Fruit fly (Drosophila melanogaster) whole organism, embryonic: ENCODE measurements around the gene CG13471.

Experiments used
- Asciz ChIP-seq: fragments of 200-800 bp; sonication (Bioruptor generic); optimal IDR thresholded peaks from 2 replicates; lab custom pipeline; 2017; ENCODE audit warnings: missing biosample characterization, mild to moderate bottlenecking, missing genetic modification characterization, missing genetic modification reagents
- Atf-2 ChIP-seq: fragments of 200-800 bp; sonication (Bioruptor generic); optimal IDR thresholded peaks from 2 replicates; lab custom pipeline; 2016; ENCODE audit warnings: missing biosample characterization, missing genetic modification characterization
- B-H1 ChIP-seq: fragments of 200-800 bp; sonication (Bioruptor generic); IDR thresholded peaks from 3 replicates; pipeline ENCODE4 v1.3.6; 2022; ENCODE audit warnings: missing biosample characterization, missing genetic modification characterization
- CG10209 ChIP-seq: fragments of 200-800 bp; sonication (Bioruptor generic); optimal IDR thresholded peaks from 3 replicates; lab custom pipeline; 2017; ENCODE audit warnings: missing biosample characterization, mild to moderate bottlenecking, missing genetic modification characterization, missing genetic modification reagents
- CG10462 ChIP-seq: fragments of 200-800 bp; sonication (Bioruptor generic); optimal IDR thresholded peaks from 2 replicates; lab custom pipeline; 2016; ENCODE audit warnings: missing biosample characterization, missing genetic modification characterization
- CG11696 ChIP-seq: fragments of 200-800 bp; sonication (Bioruptor generic); IDR thresholded peaks from 2 replicates; pipeline ENCODE4 v1.3.6; 2022; ENCODE audit warnings: missing biosample characterization, missing genetic modification characterization
- CG12299 ChIP-seq: fragments of 200-800 bp; sonication (Bioruptor generic); optimal IDR thresholded peaks from 2 replicates; lab custom pipeline; 2018; ENCODE audit warnings: missing biosample characterization, mild to moderate bottlenecking, missing genetic modification characterization
- CG12659 ChIP-seq: fragments of 200-800 bp; sonication (Bioruptor generic); optimal IDR thresholded peaks from 3 replicates; lab custom pipeline; 2017; ENCODE audit warnings: mild to moderate bottlenecking, missing biosample characterization, missing genetic modification reagents, missing genetic modification characterization
- CG13624 ChIP-seq: fragments of 200-800 bp; sonication (Bioruptor generic); optimal IDR thresholded peaks from 2 replicates; lab custom pipeline; 2016; ENCODE audit warnings: missing biosample characterization, missing genetic modification characterization
- CG13775 ChIP-seq: fragments of 200-800 bp; sonication (Bioruptor generic); optimal IDR thresholded peaks from 3 replicates; lab custom pipeline; 2017; ENCODE audit warnings: missing biosample characterization, mild to moderate bottlenecking, missing genetic modification characterization
- CG14050 ChIP-seq: fragments of 200-800 bp; sonication (Bioruptor generic); IDR thresholded peaks from 3 replicates; pipeline ENCODE4 v1.3.6; 2022; ENCODE audit warnings: missing biosample characterization, missing genetic modification characterization
- CG15269 ChIP-seq: fragments of 200-800 bp; sonication (Bioruptor generic); optimal IDR thresholded peaks from 2 replicates; lab custom pipeline; 2018; ENCODE audit warnings: missing biosample characterization, mild to moderate bottlenecking, missing genetic modification characterization, moderate library complexity
- CG1603 ChIP-seq: fragments of 200-800 bp; sonication (Bioruptor generic); optimal IDR thresholded peaks from 2 replicates; lab custom pipeline; 2019; ENCODE audit warnings: missing biosample characterization, mild to moderate bottlenecking, missing genetic modification characterization, moderate library complexity
- CG16779 ChIP-seq: fragments of 200-800 bp; sonication (Bioruptor generic); IDR thresholded peaks from 2 replicates; pipeline ENCODE4 v1.3.6; 2022; ENCODE audit warnings: missing biosample characterization, missing genetic modification characterization
- CG17186 ChIP-seq: fragments of 200-800 bp; sonication (Bioruptor generic); optimal IDR thresholded peaks from 3 replicates; lab custom pipeline; 2017; ENCODE audit warnings: missing biosample characterization, missing genetic modification reagents, missing genetic modification characterization
- CG30403 ChIP-seq: fragments of 200-800 bp; sonication (Bioruptor generic); optimal IDR thresholded peaks from 3 replicates; lab custom pipeline; 2016; ENCODE audit warnings: missing biosample characterization, missing genetic modification characterization
- CG31365 ChIP-seq: fragments of 200-800 bp; sonication (Bioruptor generic); optimal IDR thresholded peaks from 2 replicates; lab custom pipeline; 2018; ENCODE audit warnings: missing biosample characterization, mild to moderate bottlenecking, missing genetic modification characterization
- CG31441 ChIP-seq: fragments of 200-800 bp; sonication (Bioruptor generic); IDR thresholded peaks from 2 replicates; pipeline ENCODE4 v1.3.6; 2022; ENCODE audit warnings: missing biosample characterization, missing genetic modification characterization
- CG33213 ChIP-seq: fragments of 200-800 bp; sonication (Bioruptor generic); optimal IDR thresholded peaks from 3 replicates; lab custom pipeline; 2016; ENCODE audit warnings: missing biosample characterization, missing genetic modification characterization
- CG6791 ChIP-seq: fragments of 200-800 bp; sonication (Bioruptor generic); IDR thresholded peaks from 3 replicates; pipeline ENCODE4 v1.3.6; 2022; ENCODE audit warnings: missing biosample characterization, missing genetic modification characterization; ENCODE audit not compliant: partially characterized antibody
- CG8765 ChIP-seq: fragments of 200-800 bp; sonication (Bioruptor generic); IDR thresholded peaks from 2 replicates; pipeline ENCODE4 v1.3.6; 2022; ENCODE audit warnings: missing biosample characterization, missing genetic modification characterization
- CG8944 ChIP-seq: fragments of 200-800 bp; sonication (Bioruptor generic); optimal IDR thresholded peaks from 3 replicates; lab custom pipeline; 2016; ENCODE audit warnings: missing biosample characterization, missing genetic modification characterization
- CG9817 ChIP-seq: fragments of 200-800 bp; sonication (Bioruptor generic); optimal IDR thresholded peaks from 2 replicates; lab custom pipeline; 2018; ENCODE audit warnings: missing biosample characterization, mild to moderate bottlenecking, missing genetic modification characterization, moderate library complexity
- D ChIP-seq, 2 experiments: fragments of 200-800 bp in 1 of 2; fragments of >200 bp in 1 of 2; sonication (Bioruptor generic) in 1 of 2; optimal IDR thresholded peaks; 2 replicates in 1 of 2; 3 replicates in 1 of 2; lab custom pipeline; 2017; ENCODE audit warnings: mild to moderate bottlenecking in 1 of 2, missing biosample characterization in 1 of 2, missing genetic modification characterization in 1 of 2, missing genetic modification reagents in 1 of 2
- Dip3 ChIP-seq: fragments of 200-800 bp; sonication (Bioruptor generic); optimal IDR thresholded peaks from 3 replicates; lab custom pipeline; 2016; ENCODE audit warnings: missing biosample characterization, missing genetic modification characterization
- Eip74EF ChIP-seq, 2 experiments: fragments of 200-800 bp in 1 of 2; fragments of >200 bp in 1 of 2; sonication (Bioruptor generic) in 1 of 2; optimal IDR thresholded peaks; 2 replicates each; lab custom pipeline; 2017 to 2019; ENCODE audit warnings: missing biosample characterization in 2 of 2, missing genetic modification characterization in 2 of 2, mild to moderate bottlenecking in 1 of 2, moderate library complexity in 1 of 2
- Ets97D ChIP-seq: fragments of 200-800 bp; sonication (Bioruptor generic); optimal IDR thresholded peaks from 3 replicates; lab custom pipeline; 2016; ENCODE audit warnings: missing biosample characterization, missing genetic modification characterization
- HHEX ChIP-seq: fragments of 200-800 bp; sonication (Bioruptor generic); optimal IDR thresholded peaks from 3 replicates; lab custom pipeline; 2017; ENCODE audit warnings: missing biosample characterization, mild to moderate bottlenecking, missing genetic modification characterization, missing genetic modification reagents
- Hand ChIP-seq: fragments of 200-800 bp; sonication (Bioruptor generic); optimal IDR thresholded peaks from 2 replicates; lab custom pipeline; 2017; ENCODE audit warnings: mild to moderate bottlenecking, missing biosample characterization, missing genetic modification reagents, missing genetic modification characterization
- Max ChIP-seq: fragments of 200-800 bp; sonication (Bioruptor generic); optimal IDR thresholded peaks from 2 replicates; lab custom pipeline; 2016; ENCODE audit warnings: missing biosample characterization, mild to moderate bottlenecking, missing genetic modification characterization
- NfI ChIP-seq: fragments of 200-800 bp; sonication (Bioruptor generic); optimal IDR thresholded peaks from 3 replicates; lab custom pipeline; 2018; ENCODE audit warnings: missing biosample characterization, mild to moderate bottlenecking, missing genetic modification characterization, moderate library complexity
- Sry-β ChIP-seq: fragments of 200-800 bp; sonication (Bioruptor generic); optimal IDR thresholded peaks from 2 replicates; lab custom pipeline; 2018; ENCODE audit warnings: missing biosample characterization, mild to moderate bottlenecking, missing genetic modification characterization, moderate library complexity
- TFAM ChIP-seq: fragments of 200-800 bp; sonication (Bioruptor generic); optimal IDR thresholded peaks from 2 replicates; lab custom pipeline; 2017; ENCODE audit warnings: missing biosample characterization, missing genetic modification characterization, inconsistent platforms
- YL-1 ChIP-seq: fragments of 200-800 bp; sonication (Bioruptor generic); optimal IDR thresholded peaks from 3 replicates; lab custom pipeline; 2017; ENCODE audit warnings: missing biosample characterization, mild to moderate bottlenecking, missing genetic modification characterization
- aop ChIP-seq: fragments of 200-800 bp; sonication (Bioruptor generic); IDR thresholded peaks from 2 replicates; pipeline ENCODE4 v1.3.6; 2022; ENCODE audit warnings: missing biosample characterization, missing genetic modification characterization
- az2 ChIP-seq: fragments of 200-800 bp; sonication (Bioruptor generic); optimal IDR thresholded peaks from 3 replicates; lab custom pipeline; 2016; ENCODE audit warnings: missing biosample characterization, missing genetic modification characterization
- cg ChIP-seq: fragments of 200-800 bp; sonication (Bioruptor generic); optimal IDR thresholded peaks from 3 replicates; lab custom pipeline; 2019; ENCODE audit warnings: missing biosample characterization, mild to moderate bottlenecking, missing genetic modification characterization, moderate library complexity
- chif ChIP-seq, 2 experiments: fragments of 200-800 bp; sonication (Bioruptor generic); optimal IDR thresholded peaks; 3 replicates each; lab custom pipeline; 2016; ENCODE audit warnings: missing biosample characterization in 2 of 2, missing genetic modification characterization in 2 of 2
- dati ChIP-seq: fragments of 200-800 bp; sonication (Bioruptor generic); IDR thresholded peaks from 2 replicates; pipeline ENCODE4 v1.3.6; 2022; ENCODE audit warnings: missing biosample characterization, missing genetic modification characterization
- gem ChIP-seq: fragments of 200-800 bp; sonication (Bioruptor generic); optimal IDR thresholded peaks from 2 replicates; lab custom pipeline; 2019; ENCODE audit warnings: missing biosample characterization, mild to moderate bottlenecking, missing genetic modification characterization, moderate library complexity
- grau ChIP-seq: fragments of 200-800 bp; optimal IDR thresholded peaks from 3 replicates; lab custom pipeline; 2019; ENCODE audit warnings: missing biosample characterization, mild to moderate bottlenecking, missing genetic modification characterization, moderate library complexity
- grn ChIP-seq: fragments of 200-800 bp; sonication (Bioruptor generic); optimal IDR thresholded peaks from 3 replicates; lab custom pipeline; 2017; ENCODE audit warnings: missing biosample characterization, missing genetic modification characterization
- gsb-n ChIP-seq: fragments of 200-800 bp; sonication (Bioruptor generic); optimal IDR thresholded peaks from 3 replicates; lab custom pipeline; 2018; ENCODE audit warnings: missing biosample characterization, mild to moderate bottlenecking, missing genetic modification characterization
- jigr1 ChIP-seq: fragments of 200-800 bp; sonication (Bioruptor generic); IDR thresholded peaks from 3 replicates; pipeline ENCODE4 v1.3.6; 2022; ENCODE audit warnings: missing biosample characterization, missing genetic modification characterization
- kay ChIP-seq: fragments of 200-800 bp; sonication (Bioruptor generic); optimal IDR thresholded peaks from 2 replicates; lab custom pipeline; 2016; ENCODE audit warnings: missing biosample characterization, missing genetic modification characterization
- p53 ChIP-seq: fragments of 200-800 bp; sonication (Bioruptor generic); optimal IDR thresholded peaks from 2 replicates; lab custom pipeline; 2016; ENCODE audit warnings: missing biosample characterization, missing genetic modification characterization
- slou ChIP-seq: fragments of 200-800 bp; sonication (Bioruptor generic); optimal IDR thresholded peaks from 3 replicates; lab custom pipeline; 2016; ENCODE audit warnings: missing biosample characterization, missing genetic modification characterization
- stwl ChIP-seq: fragments of 200-800 bp; sonication (Bioruptor generic); optimal IDR thresholded peaks from 3 replicates; lab custom pipeline; 2018; ENCODE audit warnings: missing biosample characterization, mild to moderate bottlenecking, missing genetic modification characterization, moderate library complexity

Gene CG13471

DNA sequence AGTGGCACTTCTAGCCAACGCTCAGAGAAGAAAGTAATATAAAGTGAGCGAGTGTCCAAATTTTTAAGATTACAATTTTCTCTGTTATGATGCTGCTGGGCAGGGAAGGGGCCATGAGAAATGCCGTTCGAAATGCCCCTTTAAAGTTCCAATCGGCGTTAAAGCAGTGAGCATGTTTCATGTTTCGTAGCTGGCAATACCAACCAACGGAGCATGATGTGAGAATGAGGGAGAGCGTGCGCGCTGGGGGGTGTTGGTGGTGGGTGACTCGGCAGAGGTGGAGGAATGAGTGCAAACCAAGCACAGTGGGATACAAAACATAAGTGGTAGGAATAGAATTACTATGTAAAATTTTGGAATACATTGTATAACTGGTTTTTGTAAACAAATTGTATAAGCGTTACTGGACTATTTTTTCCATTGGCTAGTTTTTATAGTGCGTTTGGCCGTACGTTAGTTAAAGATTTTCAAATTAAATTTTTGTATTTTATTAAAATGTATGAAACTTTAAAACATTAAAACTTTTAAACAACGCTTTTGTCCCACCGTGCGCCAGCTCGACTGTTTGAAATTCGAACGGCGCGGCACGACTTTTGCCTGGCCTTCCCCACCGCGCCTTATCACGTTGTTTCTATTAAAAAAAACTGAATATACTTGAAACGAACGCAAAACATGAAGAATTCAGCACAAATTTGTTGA lies 25.9 kb upstream of the CG13471 start (continued):
- peak; percentile 100 for TF ChIP-seq HHEX (GFP tag; lab: Kevin White, UChicago)
- TF ChIP-seq CG13775, result peak; percentile 100
- peak; percentile 93 for TF ChIP-seq CG31365 (tag; lab: Kevin White, UChicago)
- peak; percentile 99 for TF ChIP-seq Atf-2
- TF ChIP-seq slou, result peak; percentile 100
- TF ChIP-seq Sry-β (GFP tag; lab: Kevin White, UChicago), result peak; percentile 77
- peak; percentile 98 for TF ChIP-seq dati (GFP tag; lab: Robert Waterston, UW)
- TF ChIP-seq CG30403 (GFP tag; lab: Kevin White, UChicago), result peak; percentile 100
- TF ChIP-seq cg (GFP tag; lab: Kevin White, UChicago), result peak; percentile 29
- TF ChIP-seq jigr1, result peak; percentile 99
- TF ChIP-seq Asciz (GFP tag; lab: Kevin White, UChicago), result peak; percentile 100
- peak in 1 of 2 experiments; percentile 100 for TF ChIP-seq Eip74EF (GFP tag; optimal IDR thresholded peaks at IDR 0.05; lab: Kevin White, UChicago)
- TF ChIP-seq CG16779 (GFP tag; lab: Robert Waterston, UW), result peak; percentile 99
- TF ChIP-seq CG12299 (tag; lab: Kevin White, UChicago), result peak; percentile 100
- peak; percentile 100 for TF ChIP-seq CG9817 (tag; lab: Kevin White, UChicago)
- peak; percentile 95 for TF ChIP-seq CG17186 (GFP tag; lab: Kevin White, UChicago)
- TF ChIP-seq CG13624 (GFP tag; lab: Kevin White, UChicago), result peak; percentile 99
- TF ChIP-seq CG1603 (tag; lab: Kevin White, UChicago), result peak; percentile 94
- TF ChIP-seq CG15269 (tag; lab: Kevin White, UChicago), result peak; percentile 100
- peak; percentile 100 for TF ChIP-seq NfI (GFP tag; lab: Kevin White, UChicago)
- TF ChIP-seq CG10462 (GFP tag; lab: Kevin White, UChicago), result peak; percentile 99
- peak; percentile 100 for TF ChIP-seq Max (GFP tag; lab: Kevin White, UChicago)
- TF ChIP-seq CG33213 (GFP tag; lab: Kevin White, UChicago), result peak; percentile 97
- TF ChIP-seq CG10209 (GFP tag; lab: Kevin White, UChicago), result peak; percentile 100
- TF ChIP-seq CG31441 (GFP tag; lab: Robert Waterston, UW), result peak; percentile 100
- peak; percentile 100 for TF ChIP-seq grau
- peak; percentile 99 for TF ChIP-seq Dip3 (GFP tag; lab: Kevin White, UChicago)
- peak; percentile 99 for TF ChIP-seq CG8765
- TF ChIP-seq CG6791 (GFP tag; lab: Robert Waterston, UW), result peak; percentile 61; the same call in 2 of the 3 replicates
- peak; percentile 100 for TF ChIP-seq gsb-n (tag; lab: Kevin White, UChicago)
- peak; percentile 98 for TF ChIP-seq CG8944 (GFP tag; lab: Kevin White, UChicago)
- peak; percentile 97 for TF ChIP-seq CG11696
- TF ChIP-seq CG14050 (GFP tag; lab: Robert Waterston, UW), result peak; percentile 99
- peak; percentile 100 for TF ChIP-seq gem (tag; lab: Kevin White, UChicago)
- TF ChIP-seq TFAM, result peak; percentile 97
- peak; percentile 99 for TF ChIP-seq chif (GFP tag; optimal IDR thresholded peaks at IDR 0.05; lab: Kevin White, UChicago)
- peak; percentile 100 for TF ChIP-seq Hand (GFP tag; lab: Kevin White, UChicago)
- peak; percentile 96 for TF ChIP-seq grn (GFP tag; lab: Kevin White, UChicago)
- TF ChIP-seq CG12659 (GFP tag; lab: Kevin White, UChicago), result peak; percentile 100
- TF ChIP-seq az2 (GFP tag; lab: Kevin White, UChicago), result peak; percentile 99
- TF ChIP-seq aop, result peak; percentile 96
- TF ChIP-seq stwl (tag; lab: Kevin White, UChicago), result peak; percentile 72
- peak; percentile 100 for TF ChIP-seq YL-1 (GFP tag; lab: Kevin White, UChicago)
- peak; percentile 96 for TF ChIP-seq p53 (GFP tag; lab: Kevin White, UChicago)
- TF ChIP-seq kay (GFP tag; lab: Kevin White, UChicago), result peak; percentile 99
- TF ChIP-seq B-H1 (GFP tag; lab: Robert Waterston, UW), result peak; percentile 99
- no peak for TF ChIP-seq D (optimal IDR thresholded peaks at IDR 0.05; lab: Kevin White, UChicago)
- peak; percentile 100 for TF ChIP-seq D (GFP tag; optimal IDR thresholded peaks at IDR 0.05; lab: Kevin White, UChicago)
- peak; percentile 94 for TF ChIP-seq Ets97D
